Worm (Caenorhabditis elegans): ENCODE results near the gene K07F5.17.

Gene K07F5.17

ce11 chrIV:9873837-9874236 is 31.7 kb downstream of the K07F5.17 start (continued):
- peak; percentile 27 for TF ChIP-seq nhr-19 (GFP tag; conservative IDR thresholded peaks at IDR 0.05)
- TF ChIP-seq ces-1 (GFP tag; optimal IDR thresholded peaks at IDR 0.05): no peak
- peak; percentile 39 for TF ChIP-seq swsn-7 (tag; optimal IDR thresholded peaks at IDR 0.05)
- TF ChIP-seq egl-13 (tag; optimal IDR thresholded peaks at IDR 0.05): no peak
- no peak for TF ChIP-seq F16B12.6 (tag; optimal IDR thresholded peaks at IDR 0.05)
- TF ChIP-seq ztf-11 (tag; optimal IDR thresholded peaks at IDR 0.05): no peak
- TF ChIP-seq efl-3 (GFP tag; optimal IDR thresholded peaks at IDR 0.05): no peak
- peak; percentile 63 to 75 for TF ChIP-seq efl-1 (optimal IDR thresholded peaks at IDR 0.05)
- no peak for TF ChIP-seq efl-1 (GFP tag; optimal IDR thresholded peaks at IDR 0.05 in 1 of 2)
- peak; percentile 43 to 60 for TF ChIP-seq lin-35 (GFP tag; optimal IDR thresholded peaks at IDR 0.05)
- no peak for TF ChIP-seq tlp-1 (tag; optimal IDR thresholded peaks at IDR 0.05)
- peak in 2 of 3 experiments; percentile 10 to 38 for TF ChIP-seq dpl-1 (GFP tag; optimal IDR thresholded peaks at IDR 0.05)
- peak; percentile 52 to 66 for TF ChIP-seq lsy-2 (tag; optimal IDR thresholded peaks at IDR 0.05)
- TF ChIP-seq skn-1 (tag; optimal IDR thresholded peaks at IDR 0.05): no peak
- TF ChIP-seq isw-1 (GFP tag; IDR thresholded peaks at IDR 0.05): no peak
- peak; percentile 73 for TF ChIP-seq snu-23 (GFP tag; optimal IDR thresholded peaks at IDR 0.05)
- peak; percentile 62 for TF ChIP-seq unc-86 (tag; optimal IDR thresholded peaks at IDR 0.05)
- TF ChIP-seq mab-9 (GFP tag; IDR thresholded peaks at IDR 0.05): no peak

- TF ChIP-seq hpl-2 (GFP tag; optimal IDR thresholded peaks at IDR 0.05) (no peak), ztf-4 (tag; optimal IDR thresholded peaks at IDR 0.05) (no peak), fkh-10 (GFP tag; optimal IDR thresholded peaks at IDR 0.05) (no peak), sox-4 (tag; optimal IDR thresholded peaks at IDR 0.05) (no peak), tbx-2 (tag; optimal IDR thresholded peaks at IDR 0.05) (peak; percentile 31), zag-1 (tag; optimal IDR thresholded peaks at IDR 0.05) (no peak), mdl-1 (tag; optimal IDR thresholded peaks at IDR 0.05) (peak in 1 of 2 experiments; percentile 65), nhr-71 (tag; optimal IDR thresholded peaks at IDR 0.05) (peak; percentile 71), fos-1 (tag; optimal IDR thresholded peaks at IDR 0.05) (no peak), lin-35 (GFP tag; optimal IDR thresholded peaks at IDR 0.05) (peak in 1 of 2 experiments; percentile 71), snu-23 (GFP tag; optimal IDR thresholded peaks at IDR 0.05) (peak; percentile 61), lin-14 (GFP tag; optimal IDR thresholded peaks at IDR 0.05) (peak; percentile 79), C16A3.4 (tag; optimal IDR thresholded peaks at IDR 0.05) (peak; percentile 45), nhr-19 (GFP tag; conservative IDR thresholded peaks at IDR 0.05) (peak; percentile 32), unc-86 (tag; optimal IDR thresholded peaks at IDR 0.05) (no peak), pax-3 (tag; optimal IDR thresholded peaks at IDR 0.05) (no peak), efl-1 (optimal IDR thresholded peaks at IDR 0.05) (no peak), efl-1 (GFP tag; optimal IDR thresholded peaks at IDR 0.05 in 1 of 2) (peak in 1 of 2 experiments; percentile 33), elt-3 (tag; optimal IDR thresholded peaks at IDR 0.05) (peak in 4 of 6 experiments; percentile 26 to 81 (median 74)), nhr-12 (tag; optimal IDR thresholded peaks at IDR 0.05) (no peak), nhr-76 (tag; optimal IDR thresholded peaks at IDR 0.05) (no peak), dpl-1 (GFP tag; optimal IDR thresholded peaks at IDR 0.05) (no peak), nhr-47 (tag; optimal IDR thresholded peaks at IDR 0.05) (peak; percentile 3), jun-1 (tag; optimal IDR thresholded peaks at IDR 0.05) (no peak), zip-4 (GFP tag; optimal IDR thresholded peaks at IDR 0.05) (no peak), hlh-17 (GFP tag; optimal IDR thresholded peaks at IDR 0.05; ENCODE audit: borderline replicate concordance) (no peak), F16B12.6 (tag; optimal IDR thresholded peaks at IDR 0.05) (no peak), ztf-11 (tag; optimal IDR thresholded peaks at IDR 0.05) (no peak), blmp-1 (tag; optimal IDR thresholded peaks at IDR 0.05) (peak; percentile 89), irx-1 (tag; optimal IDR thresholded peaks at IDR 0.05) (no peak), nhr-90 (tag; optimal IDR thresholded peaks at IDR 0.05; ENCODE audit: poor library complexity) (peak; percentile 64), nhr-20 (tag; optimal IDR thresholded peaks at IDR 0.05) (peak; percentile 94), lsy-2 (tag; optimal IDR thresholded peaks at IDR 0.05) (peak in 1 of 2 experiments; percentile 10), elt-2 (tag; optimal IDR thresholded peaks at IDR 0.05) (peak; percentile 74), aly-2 (tag; optimal IDR thresholded peaks at IDR 0.05) (no peak), mep-1 (tag; optimal IDR thresholded peaks at IDR 0.05) (peak; percentile 51), nhr-85 (tag) (peak; percentile 91), vab-15 (tag; optimal IDR thresholded peaks at IDR 0.05) (no peak)
Observed at ce11 chrIV:9875646-9876045, 33.5 kb downstream of the K07F5.17 start.
